Worm (Caenorhabditis elegans) whole organism, young adult: ENCODE data around the gene H12I19.115.

Experiments
- F33H1.4 ChIP-seq: fragments of 200-800 bp; sonication (Bioruptor generic); IDR thresholded peaks from 2 replicates; pipeline ENCODE4 v1.3.6; 2022; ENCODE audit warnings: missing genetic modification reagents, missing genetic modification characterization, missing compliant biosample characterization
- Y56A3A.18 ChIP-seq: fragments of 200-800 bp; sonication (Bioruptor generic); IDR thresholded peaks from 2 replicates; pipeline ENCODE4 v1.3.6; 2022; ENCODE audit warnings: missing genetic modification reagents, missing genetic modification characterization, missing compliant biosample characterization
- aptf-2 ChIP-seq: fragments of 200-800 bp; sonication (Bioruptor generic); conservative IDR thresholded peaks from 2 replicates; pipeline ENCODE4 v1.3.6; 2022; ENCODE audit warnings: missing genetic modification reagents, missing genetic modification characterization, missing compliant biosample characterization
- atf-7 ChIP-seq: sonication (generic microtip); optimal IDR thresholded peaks from 2 replicates; lab custom pipeline; 2017; ENCODE audit warnings: mild to moderate bottlenecking, missing genetic modification characterization, missing compliant biosample characterization
- bed-1 ChIP-seq: fragments of 200-800 bp; sonication (Bioruptor generic); IDR thresholded peaks from 2 replicates; pipeline ENCODE4 v1.3.6; 2022; ENCODE audit warnings: missing genetic modification reagents, missing genetic modification characterization, missing compliant biosample characterization
- ceh-40 ChIP-seq: fragments of 200-800 bp; sonication (Bioruptor generic); IDR thresholded peaks from 2 replicates; pipeline ENCODE4 v1.3.6; 2022; ENCODE audit warnings: missing genetic modification characterization, missing compliant biosample characterization
- lir-1 ChIP-seq: fragments of 200-800 bp; sonication (Bioruptor generic); conservative IDR thresholded peaks from 2 replicates; pipeline ENCODE4 v1.3.6; 2022; ENCODE audit warnings: missing genetic modification reagents, missing genetic modification characterization, missing compliant biosample characterization
- nfya-1 ChIP-seq: sonication (generic microtip); optimal IDR thresholded peaks from 2 replicates; lab custom pipeline; 2017; ENCODE audit warnings: antibody characterized with exemption, missing compliant biosample characterization, missing genetic modification characterization, borderline replicate concordance; ENCODE audit not compliant: insufficient read depth
- nhr-179 ChIP-seq: sonication (generic microtip); optimal IDR thresholded peaks from 2 replicates; lab custom pipeline; 2016; ENCODE audit warnings: mild to moderate bottlenecking, missing genetic modification characterization, missing compliant biosample characterization
- pha-4 ChIP-seq: fragments of 150-350 bp; sonication (generic microtip); optimal IDR thresholded peaks from 2 replicates; lab custom pipeline; 2014; ENCODE audit warnings: missing biosample characterization, missing genetic modification reagents, missing genetic modification characterization
- sea-2 ChIP-seq: fragments of 200-800 bp; sonication (Bioruptor generic); IDR thresholded peaks from 2 replicates; pipeline ENCODE4 v1.3.6; 2022; ENCODE audit warnings: missing genetic modification characterization, missing compliant biosample characterization
- snpc-4 ChIP-seq, 5 experiments: fragments of 150-350 bp in 1 of 5; sonication (generic microtip) in 4 of 5; optimal IDR thresholded peaks; 2 replicates each; lab custom pipeline; 2014 to 2018; ENCODE audit warnings: missing genetic modification characterization in 5 of 5, missing biosample characterization in 3 of 5, antibody characterized with exemption in 2 of 5, mild to moderate bottlenecking in 2 of 5, missing compliant biosample characterization in 2 of 5, missing genotype in 2 of 5, moderate library complexity in 2 of 5, missing genetic modification reagents in 1 of 5
- unc-62 ChIP-seq: fragments of 150-350 bp; optimal IDR thresholded peaks from 2 replicates; lab custom pipeline; 2014; ENCODE audit warnings: missing biosample characterization, missing genetic modification reagents, missing genetic modification characterization
- zfh-2 ChIP-seq: fragments of 200-800 bp; sonication (Bioruptor generic); conservative IDR thresholded peaks from 2 replicates; pipeline ENCODE4 v1.3.6; 2022; ENCODE audit warnings: missing genetic modification reagents, missing genetic modification characterization, missing compliant biosample characterization

DNA sequence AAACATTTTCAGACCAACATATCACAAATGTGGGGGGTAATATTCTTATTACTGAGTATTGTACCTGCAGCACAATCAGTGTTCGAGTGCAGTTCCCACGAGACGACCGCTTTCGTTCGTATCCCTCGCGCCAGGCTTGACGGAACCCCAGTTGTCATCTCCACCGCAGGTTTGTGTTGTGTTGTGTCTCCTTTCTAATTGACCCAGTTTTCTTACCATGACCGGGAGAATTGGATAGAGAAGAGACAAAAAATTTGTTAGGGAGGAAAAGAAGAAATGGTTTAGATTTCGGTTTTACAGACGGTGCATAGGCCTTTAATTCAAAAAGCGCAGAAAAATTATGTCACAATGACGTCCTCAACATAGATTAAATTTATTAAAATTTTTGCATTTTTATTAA is 36.4 kb downstream of the H12I19.115 start, which contains the start of gene noah-2:
- TF ChIP-seq unc-62 = no peak
- TF ChIP-seq nhr-179 = no peak
- TF ChIP-seq aptf-2 (GFP tag; lab: Robert Waterston, UW) = no peak
- TF ChIP-seq nfya-1 = no peak
- no peak for TF ChIP-seq Y56A3A.18 (GFP tag; lab: Robert Waterston, UW)
- no peak for TF ChIP-seq ceh-40 (GFP tag; lab: Robert Waterston, UW)
- no peak for TF ChIP-seq atf-7 (tag; lab: Kevin White, UChicago)
- TF ChIP-seq lir-1 (GFP tag; lab: Robert Waterston, UW) = no peak
- TF ChIP-seq snpc-4 (GFP tag; optimal IDR thresholded peaks at IDR 0.05; lab: Kevin White, UChicago) = no peak
- no peak for TF ChIP-seq snpc-4 (tag; optimal IDR thresholded peaks at IDR 0.05; lab: Kevin White, UChicago)
- TF ChIP-seq F33H1.4 (GFP tag; lab: Robert Waterston, UW) = no peak
- no peak for TF ChIP-seq sea-2 (GFP tag; lab: Robert Waterston, UW)
- no peak for TF ChIP-seq pha-4 (tag; lab: Kevin White, UChicago)
- no peak for TF ChIP-seq bed-1 (GFP tag; lab: Robert Waterston, UW)
- TF ChIP-seq zfh-2 (GFP tag; lab: Robert Waterston, UW) = no peak
